Fruit fly (Drosophila melanogaster): ENCODE results near the gene CG4374.

dm6 chr3R:23509408-23509940 is 37.4 kb upstream of the CG4374 start:
- TF ChIP-seq Mio (GFP tag; optimal IDR thresholded peaks at IDR 0.05) (no peak), br (GFP tag; optimal IDR thresholded peaks at IDR 0.05) (no peak), dsf (GFP tag; optimal IDR thresholded peaks at IDR 0.05; ENCODE audit: borderline replicate concordance) (no peak), psq (GFP tag; optimal IDR thresholded peaks at IDR 0.05) (no peak), CG32264 (GFP tag; optimal IDR thresholded peaks at IDR 0.05) (no peak), HLH106 (tag; optimal IDR thresholded peaks at IDR 0.05) (no peak), Sp1 (GFP tag; optimal IDR thresholded peaks at IDR 0.05) (no peak), rgr (GFP tag; optimal IDR thresholded peaks at IDR 0.05) (no peak), Myc (optimal IDR thresholded peaks at IDR 0.05) (no peak), usp (GFP tag; optimal IDR thresholded peaks at IDR 0.05) (no peak), Hr83 (GFP tag; optimal IDR thresholded peaks at IDR 0.05; ENCODE audit: poor library complexity, severe bottlenecking) (no peak), h (GFP tag; optimal IDR thresholded peaks at IDR 0.05) (no peak)

Measured in whole organism, wandering third instar larva.